Fruit fly (Drosophila melanogaster) whole organism, prepupa: Measurements from ENCODE around the gene fz3.

ENCODE experiments used
- CG10669 ChIP-seq: fragments of 200-800 bp; sonication (Bioruptor generic); optimal IDR thresholded peaks from 3 replicates; lab custom pipeline; 2018; ENCODE audit warnings: missing biosample characterization, mild to moderate bottlenecking, missing genetic modification characterization, moderate library complexity
- CG11762 ChIP-seq: fragments of 200-800 bp; sonication (Bioruptor generic); optimal IDR thresholded peaks from 3 replicates; lab custom pipeline; 2016; ENCODE audit warnings: missing biosample characterization, missing genetic modification characterization; ENCODE audit not compliant: insufficient read depth
- Ets21C ChIP-seq: fragments of 200-800 bp; sonication (Bioruptor generic); optimal IDR thresholded peaks from 3 replicates; lab custom pipeline; 2016; ENCODE audit warnings: missing biosample characterization, missing genetic modification characterization
- Hr38 ChIP-seq: sonication (Bioruptor generic); optimal IDR thresholded peaks from 2 replicates; lab custom pipeline; 2016; ENCODE audit warnings: missing biosample characterization, missing genetic modification characterization
- Hr39 ChIP-seq: fragments of 200-800 bp; sonication (Bioruptor generic); optimal IDR thresholded peaks from 2 replicates; lab custom pipeline; 2016; ENCODE audit warnings: missing biosample characterization, missing genetic modification characterization
- Hr4 ChIP-seq: fragments of 200-800 bp; sonication (Bioruptor generic); optimal IDR thresholded peaks from 3 replicates; lab custom pipeline; 2016; ENCODE audit warnings: missing biosample characterization, missing genetic modification characterization
- Sox15 ChIP-seq: fragments of 200-800 bp; sonication (Bioruptor generic); optimal IDR thresholded peaks from 3 replicates; lab custom pipeline; 2016; ENCODE audit warnings: missing biosample characterization, missing genetic modification characterization
- fd59A ChIP-seq: fragments of 200-800 bp; sonication (Bioruptor generic); optimal IDR thresholded peaks from 2 replicates; lab custom pipeline; 2017; ENCODE audit warnings: missing biosample characterization, mild to moderate bottlenecking, missing genetic modification characterization, missing genetic modification reagents
- fd85E ChIP-seq: fragments of 200-800 bp; sonication (Bioruptor generic); optimal IDR thresholded peaks from 3 replicates; lab custom pipeline; 2016; ENCODE audit warnings: missing biosample characterization, missing genetic modification characterization
- pdm3 ChIP-seq: fragments of 200-800 bp; sonication (Bioruptor generic); optimal IDR thresholded peaks from 3 replicates; lab custom pipeline; 2016; ENCODE audit warnings: missing biosample characterization, missing genetic modification characterization

dm6 chrX:762047-762446 is 7.7 kb upstream of the fz3 start:
- TF ChIP-seq Sox15 = no peak
- TF ChIP-seq fd85E (GFP tag; lab: Kevin White, UChicago) = no peak
- no peak for TF ChIP-seq CG11762 (GFP tag; lab: Kevin White, UChicago)
- no peak for TF ChIP-seq Ets21C (GFP tag; lab: Kevin White, UChicago)
- TF ChIP-seq fd59A (GFP tag; lab: Kevin White, UChicago) = no peak
- TF ChIP-seq Hr4 (GFP tag; lab: Kevin White, UChicago) = no peak
- TF ChIP-seq Hr39 (GFP tag; lab: Kevin White, UChicago) = no peak
- TF ChIP-seq CG10669 (GFP tag; lab: Kevin White, UChicago) = no peak
- TF ChIP-seq pdm3 (GFP tag; lab: Kevin White, UChicago) = no peak
- TF ChIP-seq Hr38 = no peak
